Fruit fly (Drosophila melanogaster) whole organism, prepupa: Measurements from ENCODE around the gene CG31139.

ENCODE experiments used
- CG11294 ChIP-seq: fragments of 200-800 bp; sonication (Bioruptor generic); IDR thresholded peaks from 2 replicates; pipeline ENCODE4 v1.3.6; 2022; ENCODE audit warnings: missing biosample characterization, missing genetic modification characterization
- CG11902 ChIP-seq: fragments of 200-800 bp; sonication (Bioruptor generic); optimal IDR thresholded peaks from 3 replicates; lab custom pipeline; 2016; ENCODE audit warnings: missing biosample characterization, missing genetic modification characterization
- OdsH ChIP-seq: fragments of 200-800 bp; sonication (Bioruptor generic); optimal IDR thresholded peaks from 3 replicates; lab custom pipeline; 2016; ENCODE audit warnings: missing biosample characterization, missing genetic modification characterization
- fd85E ChIP-seq: fragments of 200-800 bp; sonication (Bioruptor generic); optimal IDR thresholded peaks from 3 replicates; lab custom pipeline; 2016; ENCODE audit warnings: missing biosample characterization, missing genetic modification characterization
- pdm3 ChIP-seq: fragments of 200-800 bp; sonication (Bioruptor generic); optimal IDR thresholded peaks from 3 replicates; lab custom pipeline; 2016; ENCODE audit warnings: missing biosample characterization, missing genetic modification characterization
- salr ChIP-seq, 2 experiments: fragments of 200-800 bp; sonication (Bioruptor generic); optimal IDR thresholded peaks; 3 replicates each; lab custom pipeline; 2016 to 2018; ENCODE audit warnings: missing biosample characterization in 2 of 2, missing genetic modification characterization in 2 of 2, mild to moderate bottlenecking in 1 of 2

DNA sequence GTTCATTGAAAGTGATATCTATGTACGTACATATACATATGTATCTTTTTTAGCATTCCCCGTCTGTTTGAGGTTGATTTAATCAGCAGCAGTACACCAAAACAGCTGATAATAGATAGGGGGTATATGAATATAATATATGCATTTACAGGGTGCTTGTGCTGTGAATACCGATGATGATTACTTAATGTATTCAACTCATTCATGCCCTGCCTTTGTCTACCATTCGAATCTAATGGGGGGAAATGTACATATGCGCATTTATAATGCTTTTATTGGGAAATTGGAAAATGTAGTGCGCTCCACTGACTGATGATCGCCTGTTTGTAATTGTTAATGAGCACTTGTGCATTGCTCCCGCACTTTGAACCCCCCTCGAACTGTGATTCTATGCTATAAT lies 31.3 kb upstream of the CG31139 start:
- TF ChIP-seq CG11902 (GFP tag; lab: Kevin White, UChicago) (no peak), OdsH (GFP tag; lab: Kevin White, UChicago) (no peak), salr (GFP tag; optimal IDR thresholded peaks at IDR 0.05; lab: Kevin White, UChicago) (no peak), fd85E (GFP tag; lab: Kevin White, UChicago) (no peak), CG11294 (no peak), pdm3 (no peak)
